Worm (Caenorhabditis elegans): ENCODE data around the gene set-31.

Gene set-31

ce11 chrV:14423268-14423667, 5.6 kb downstream of the set-31 start, which contains the start of gene rpoa-12 (continued):
- TF ChIP-seq nhr-11 (tag; optimal IDR thresholded peaks at IDR 0.05) (no peak), sox-2 (GFP tag; IDR thresholded peaks at IDR 0.05) (no peak), fax-1 (tag; optimal IDR thresholded peaks at IDR 0.05) (peak; percentile 15), ceh-14 (tag; optimal IDR thresholded peaks at IDR 0.05) (peak; percentile 22), ets-4 (tag; optimal IDR thresholded peaks at IDR 0.05) (peak; percentile 24), pat-9 (tag; optimal IDR thresholded peaks at IDR 0.05) (no peak), sox-4 (tag; optimal IDR thresholded peaks at IDR 0.05) (no peak), unc-42 (tag; optimal IDR thresholded peaks at IDR 0.05) (peak; percentile 49), pax-1 (tag; optimal IDR thresholded peaks at IDR 0.05) (no peak), ceh-18 (tag; optimal IDR thresholded peaks at IDR 0.05) (peak; percentile 16), hlh-30 (tag; optimal IDR thresholded peaks at IDR 0.05; ENCODE audit: insufficient read depth) (no peak)

ce11 chrV:14424958-14425492, 7.3 kb downstream of the set-31 start, which contains the start of gene rrsr-1:
Gene rrsr-1 (minus strand): TSS chrV:14425008.
- TF ChIP-seq ceh-14 (tag; optimal IDR thresholded peaks at IDR 0.05), result peak; percentile 66
- TF ChIP-seq sdc-2 (tag; optimal IDR thresholded peaks at IDR 0.05), result no peak
- TF ChIP-seq pha-2 (tag; optimal IDR thresholded peaks at IDR 0.05), result no peak
- TF ChIP-seq lin-11 (tag; optimal IDR thresholded peaks at IDR 0.05), result no peak
- TF ChIP-seq tbx-2 (tag; optimal IDR thresholded peaks at IDR 0.05), result peak; percentile 36
- no peak for TF ChIP-seq sox-2 (GFP tag; IDR thresholded peaks at IDR 0.05)
- no peak for TF ChIP-seq pag-3 (tag; optimal IDR thresholded peaks at IDR 0.05; ENCODE audit: borderline replicate concordance)
- TF ChIP-seq nhr-11 (tag; optimal IDR thresholded peaks at IDR 0.05), result no peak
- TF ChIP-seq ztf-16 (tag; optimal IDR thresholded peaks at IDR 0.05), result no peak
- TF ChIP-seq nhr-232 (tag; optimal IDR thresholded peaks at IDR 0.05), result no peak
- no peak for TF ChIP-seq F13H6.1 (tag; optimal IDR thresholded peaks at IDR 0.05)
- TF ChIP-seq C08G9.2 (tag; optimal IDR thresholded peaks at IDR 0.05), result no peak
- TF ChIP-seq T23F11.4 (GFP tag; optimal IDR thresholded peaks at IDR 0.05), result no peak
- TF ChIP-seq C38D4.7 (GFP tag; optimal IDR thresholded peaks at IDR 0.05), result no peak
- peak; percentile 25 for TF ChIP-seq ceh-31 (tag; optimal IDR thresholded peaks at IDR 0.05)
- TF ChIP-seq ceh-19 (GFP tag; optimal IDR thresholded peaks at IDR 0.05), result no peak
- no peak for TF ChIP-seq ttx-3 (tag; optimal IDR thresholded peaks at IDR 0.05)
- peak; percentile 44 for TF ChIP-seq nfya-1 (tag; optimal IDR thresholded peaks at IDR 0.05)
- TF ChIP-seq elt-4 (tag; optimal IDR thresholded peaks at IDR 0.05), result no peak
- no peak for TF ChIP-seq unc-3 (GFP tag; conservative IDR thresholded peaks at IDR 0.05)
- TF ChIP-seq unc-3 (tag; optimal IDR thresholded peaks at IDR 0.05), result no peak
- no peak for TF ChIP-seq hlh-15 (tag; optimal IDR thresholded peaks at IDR 0.05)
- TF ChIP-seq dmd-4 (tag; optimal IDR thresholded peaks at IDR 0.05; ENCODE audit: borderline replicate concordance), result no peak
- no peak for TF ChIP-seq pat-9 (tag; optimal IDR thresholded peaks at IDR 0.05)
- peak; percentile 26 for TF ChIP-seq K09A11.1 (tag; optimal IDR thresholded peaks at IDR 0.05; ENCODE audit: insufficient read depth)
- TF ChIP-seq dve-1 (tag; optimal IDR thresholded peaks at IDR 0.05), result no peak
- TF ChIP-seq elt-2 (tag; optimal IDR thresholded peaks at IDR 0.05), result peak; percentile 6
- TF ChIP-seq sox-4 (tag; optimal IDR thresholded peaks at IDR 0.05), result no peak
- no peak for TF ChIP-seq unc-55 (GFP tag; optimal IDR thresholded peaks at IDR 0.05)
- no peak for TF ChIP-seq pqm-1 (tag; optimal IDR thresholded peaks at IDR 0.05)
- TF ChIP-seq pha-4 (tag; optimal IDR thresholded peaks at IDR 0.05), result no peak
- peak; percentile 15 for TF ChIP-seq ceh-34 (tag; optimal IDR thresholded peaks at IDR 0.05)
- TF ChIP-seq pros-1 (tag; optimal IDR thresholded peaks at IDR 0.05), result no peak
- peak; percentile 10 for TF ChIP-seq unc-86 (tag; optimal IDR thresholded peaks at IDR 0.05)
- no peak for TF ChIP-seq syd-9 (tag; optimal IDR thresholded peaks at IDR 0.05)
- no peak for TF ChIP-seq lim-6 (tag; optimal IDR thresholded peaks at IDR 0.05)
- no peak for TF ChIP-seq che-1 (tag; optimal IDR thresholded peaks at IDR 0.05)
- TF ChIP-seq ceh-30 (tag; optimal IDR thresholded peaks at IDR 0.05), result no peak
- TF ChIP-seq ceh-24 (tag; optimal IDR thresholded peaks at IDR 0.05), result no peak
- no peak for TF ChIP-seq ceh-48 (tag; optimal IDR thresholded peaks at IDR 0.05)
- no peak for TF ChIP-seq Y22D7AL.16 (tag; optimal IDR thresholded peaks at IDR 0.05)
- no peak for TF ChIP-seq hlh-30 (tag; optimal IDR thresholded peaks at IDR 0.05; ENCODE audit: insufficient read depth)
- TF ChIP-seq zip-5 (tag; optimal IDR thresholded peaks at IDR 0.05), result peak; percentile 13
- TF ChIP-seq ceh-22 (tag; optimal IDR thresholded peaks at IDR 0.05), result no peak
- TF ChIP-seq unc-42 (tag; optimal IDR thresholded peaks at IDR 0.05), result no peak
- no peak for TF ChIP-seq pax-1 (tag; optimal IDR thresholded peaks at IDR 0.05)
- TF ChIP-seq gmeb-2 (tag; optimal IDR thresholded peaks at IDR 0.05), result no peak

Data from whole organism, late embryonic.